Worm (Caenorhabditis elegans): ENCODE results near the gene C10A4.9.

C10A4.9 gene

ce11 chrX:7431165-7431564 lies 10.5 kb downstream of the C10A4.9 start, which contains the start of gene clc-2:
Gene clc-2 (plus strand): TSS chrX:7431465.
- no peak for TF ChIP-seq pqm-1 (tag; optimal IDR thresholded peaks at IDR 0.05)
- no peak for TF ChIP-seq hlh-8 (tag; optimal IDR thresholded peaks at IDR 0.05)

- no peak for TF ChIP-seq pros-1 (tag; optimal IDR thresholded peaks at IDR 0.05)
Observed at ce11 chrX:7433269-7433668, 12.6 kb downstream of the C10A4.9 start, which contains the start of gene clc-5. Gene clc-5 (plus strand): TSS chrX:7433569.

ce11 chrX:7436912-7437311 lies 16.2 kb downstream of the C10A4.9 start:
- TF ChIP-seq unc-42 (tag; optimal IDR thresholded peaks at IDR 0.05) = no peak
- TF ChIP-seq pat-9 (tag; optimal IDR thresholded peaks at IDR 0.05) = no peak
- no peak for TF ChIP-seq pha-2 (tag; optimal IDR thresholded peaks at IDR 0.05)
- no peak for TF ChIP-seq tbx-7 (tag; optimal IDR thresholded peaks at IDR 0.05)
- TF ChIP-seq sox-4 (tag; optimal IDR thresholded peaks at IDR 0.05) = no peak
- TF ChIP-seq nhr-11 (tag; optimal IDR thresholded peaks at IDR 0.05) = no peak
- no peak for TF ChIP-seq npax-4 (tag; optimal IDR thresholded peaks at IDR 0.05)
- TF ChIP-seq sdc-2 (tag; optimal IDR thresholded peaks at IDR 0.05) = no peak
- no peak for TF ChIP-seq ceh-18 (tag; optimal IDR thresholded peaks at IDR 0.05)
- TF ChIP-seq fkh-6 (tag; optimal IDR thresholded peaks at IDR 0.05) = no peak
- no peak for TF ChIP-seq ceh-45 (GFP tag; IDR thresholded peaks at IDR 0.05)
- TF ChIP-seq F13H6.1 (tag; optimal IDR thresholded peaks at IDR 0.05) = no peak
- no peak for TF ChIP-seq ref-2 (tag; optimal IDR thresholded peaks at IDR 0.05)
- TF ChIP-seq lim-6 (tag; optimal IDR thresholded peaks at IDR 0.05) = no peak

DNA sequence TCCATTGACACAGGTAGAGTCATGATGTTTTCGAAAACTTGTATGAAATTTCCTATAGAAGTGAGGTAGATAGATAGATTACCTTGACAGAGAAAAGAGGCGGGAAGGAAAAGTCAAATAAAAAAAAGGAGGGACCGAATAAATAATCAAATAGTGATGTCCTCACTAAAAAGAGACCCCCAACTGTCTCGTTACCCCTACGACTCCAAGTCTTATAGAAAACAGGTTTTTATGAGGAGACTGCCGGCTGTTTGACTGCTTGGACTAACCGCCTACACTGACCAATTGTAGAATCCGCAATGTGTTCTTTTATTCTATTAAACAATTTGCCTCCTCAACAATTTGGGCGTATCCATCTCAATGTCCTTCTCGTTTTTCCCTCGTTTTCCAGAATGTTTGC lies 17.3 kb downstream of the C10A4.9 start, which contains the start of gene C01C10.2:
Gene C01C10.2, minus strand, starts transcription at position 170 of the 400 bp plus-strand sequence.
- TF ChIP-seq syd-9 (tag; optimal IDR thresholded peaks at IDR 0.05) (no peak), madf-2 (tag; optimal IDR thresholded peaks at IDR 0.05) (no peak), dmd-4 (tag; optimal IDR thresholded peaks at IDR 0.05; ENCODE audit: borderline replicate concordance) (no peak), hlh-6 (tag; optimal IDR thresholded peaks at IDR 0.05) (no peak), ceh-48 (tag; optimal IDR thresholded peaks at IDR 0.05) (no peak), pha-2 (tag; optimal IDR thresholded peaks at IDR 0.05) (no peak), pha-4 (tag; optimal IDR thresholded peaks at IDR 0.05) (no peak), ahr-1 (tag; optimal IDR thresholded peaks at IDR 0.05) (no peak), nhr-11 (tag; optimal IDR thresholded peaks at IDR 0.05) (no peak), hlh-8 (tag; optimal IDR thresholded peaks at IDR 0.05) (no peak), F13H6.1 (tag; optimal IDR thresholded peaks at IDR 0.05) (no peak), ceh-19 (GFP tag; optimal IDR thresholded peaks at IDR 0.05) (no peak)

- TF ChIP-seq ztf-16 (tag; optimal IDR thresholded peaks at IDR 0.05) = no peak
Observed at ce11 chrX:7440102-7440501, 19.4 kb downstream of the C10A4.9 start.

DNA sequence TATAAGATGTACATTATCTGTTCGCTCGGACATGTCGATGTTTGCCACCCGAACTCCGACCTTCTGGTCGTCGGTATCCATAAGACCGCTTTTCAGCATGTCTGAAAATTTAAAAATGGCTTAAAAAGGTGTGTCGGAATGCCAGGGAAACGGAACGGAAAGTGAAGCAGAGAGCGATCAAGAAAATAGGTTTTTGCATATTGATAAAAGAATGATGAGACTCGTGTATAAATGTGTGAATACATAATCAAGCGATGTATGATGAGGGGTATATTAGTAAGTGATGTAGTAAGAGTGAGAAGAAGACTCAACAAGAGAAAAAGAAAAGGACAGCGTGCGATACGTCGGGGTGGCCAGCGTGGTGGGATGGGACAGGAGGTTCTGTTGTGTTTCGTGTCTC lies 21.8 kb downstream of the C10A4.9 start, which contains the start of gene acl-12:
Gene acl-12, minus strand, starts transcription at position 101 of the 400 bp plus-strand sequence.
- TF ChIP-seq ets-4 (tag; optimal IDR thresholded peaks at IDR 0.05) (no peak), npax-4 (tag; optimal IDR thresholded peaks at IDR 0.05) (no peak), pat-9 (tag; optimal IDR thresholded peaks at IDR 0.05) (no peak), pag-3 (tag; optimal IDR thresholded peaks at IDR 0.05; ENCODE audit: borderline replicate concordance) (no peak), ref-2 (tag; optimal IDR thresholded peaks at IDR 0.05) (peak; percentile 1), nfya-1 (tag; optimal IDR thresholded peaks at IDR 0.05) (peak; percentile 15), odd-2 (tag; optimal IDR thresholded peaks at IDR 0.05) (no peak), ttx-3 (tag; optimal IDR thresholded peaks at IDR 0.05) (no peak)

DNA sequence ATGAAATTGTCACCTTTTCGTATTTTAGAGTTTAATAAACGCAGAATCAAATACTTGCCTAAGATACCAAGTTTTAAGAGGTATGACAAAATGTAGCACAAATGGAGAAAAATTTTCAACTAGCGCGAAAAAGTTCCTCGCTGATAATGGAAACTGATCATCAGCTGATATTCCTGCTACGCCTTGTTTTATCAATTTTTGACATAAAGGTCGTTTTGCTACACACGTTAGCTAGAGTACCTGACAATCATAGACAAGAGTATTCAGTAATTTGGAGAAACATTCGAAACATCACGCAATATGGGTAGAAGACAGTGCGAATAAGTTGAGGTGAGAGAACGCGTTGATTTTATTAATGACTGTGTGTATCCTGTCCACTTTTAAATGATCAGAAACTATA lies 25.1 kb downstream of the C10A4.9 start:
- TF ChIP-seq unc-55 (GFP tag; optimal IDR thresholded peaks at IDR 0.05) = no peak
- peak; percentile 28 for TF ChIP-seq elt-2 (tag; optimal IDR thresholded peaks at IDR 0.05)
